Fruit fly (Drosophila melanogaster) whole organism, embryonic: ENCODE data around the gene mio.
A peak's percentile ranks its signal among the peaks of the same experiment; 100 is the strongest.

Source experiments
- CG10431 ChIP-seq: fragments of 200-800 bp; sonication (Bioruptor generic); optimal IDR thresholded peaks from 3 replicates; lab custom pipeline; 2018; ENCODE audit warnings: missing biosample characterization, mild to moderate bottlenecking, missing genetic modification characterization
- CG10979 ChIP-seq: fragments of 200-800 bp; sonication (Bioruptor generic); optimal IDR thresholded peaks from 2 replicates; lab custom pipeline; 2018; ENCODE audit warnings: missing biosample characterization, mild to moderate bottlenecking, missing genetic modification characterization, moderate library complexity
- CG11696 ChIP-seq: fragments of 200-800 bp; sonication (Bioruptor generic); IDR thresholded peaks from 2 replicates; pipeline ENCODE4 v1.3.6; 2022; ENCODE audit warnings: missing biosample characterization, missing genetic modification characterization
- CG12071 ChIP-seq: fragments of 200-800 bp; sonication (Bioruptor generic); optimal IDR thresholded peaks from 3 replicates; lab custom pipeline; 2018; ENCODE audit warnings: missing biosample characterization, mild to moderate bottlenecking, missing genetic modification characterization
- CG12769 ChIP-seq: fragments of 200-800 bp; sonication (Bioruptor generic); optimal IDR thresholded peaks from 2 replicates; lab custom pipeline; 2019; ENCODE audit warnings: missing biosample characterization, mild to moderate bottlenecking, missing genetic modification characterization, moderate library complexity
- CG15601 ChIP-seq: fragments of 200-800 bp; sonication (Bioruptor generic); optimal IDR thresholded peaks from 3 replicates; lab custom pipeline; 2019; ENCODE audit warnings: missing biosample characterization, mild to moderate bottlenecking, missing genetic modification characterization, moderate library complexity
- CG1647 ChIP-seq: fragments of 200-800 bp; sonication (Bioruptor generic); optimal IDR thresholded peaks from 3 replicates; lab custom pipeline; 2016; ENCODE audit warnings: missing biosample characterization, missing genetic modification characterization
- CG16815 ChIP-seq: fragments of 200-800 bp; sonication (Bioruptor generic); optimal IDR thresholded peaks from 3 replicates; lab custom pipeline; 2017; ENCODE audit warnings: missing biosample characterization, mild to moderate bottlenecking, missing genetic modification characterization
- CG17361 ChIP-seq: fragments of 200-800 bp; sonication (Bioruptor generic); IDR thresholded peaks from 3 replicates; pipeline ENCODE4 v1.3.6; 2022; ENCODE audit warnings: missing biosample characterization, missing genetic modification characterization
- CG17829 ChIP-seq: fragments of 200-800 bp; optimal IDR thresholded peaks from 2 replicates; lab custom pipeline; 2019; ENCODE audit warnings: missing biosample characterization, mild to moderate bottlenecking, missing genetic modification characterization, moderate library complexity
- CG1832 ChIP-seq: fragments of 200-800 bp; sonication (Bioruptor generic); optimal IDR thresholded peaks from 2 replicates; lab custom pipeline; 2017; ENCODE audit warnings: missing biosample characterization, mild to moderate bottlenecking, missing genetic modification characterization, inconsistent platforms
- CG18476 ChIP-seq: fragments of 200-800 bp; sonication (Bioruptor generic); optimal IDR thresholded peaks from 2 replicates; lab custom pipeline; 2016; ENCODE audit warnings: missing biosample characterization, mild to moderate bottlenecking, missing genetic modification characterization
- CG2129 ChIP-seq: fragments of 200-800 bp; sonication (Bioruptor generic); IDR thresholded peaks from 2 replicates; pipeline ENCODE4 v1.3.6; 2022; ENCODE audit warnings: missing biosample characterization, missing genetic modification characterization; ENCODE audit not compliant: partially characterized antibody
- CG3163 ChIP-seq: fragments of 200-800 bp; sonication (Bioruptor generic); optimal IDR thresholded peaks from 3 replicates; lab custom pipeline; 2016; ENCODE audit warnings: missing biosample characterization, missing genetic modification characterization
- CG33557 ChIP-seq: fragments of 200-800 bp; sonication (Bioruptor generic); optimal IDR thresholded peaks from 2 replicates; lab custom pipeline; 2019; ENCODE audit warnings: missing biosample characterization, mild to moderate bottlenecking, missing genetic modification characterization, moderate library complexity
- CG6854 ChIP-seq: fragments of 200-800 bp; sonication (Bioruptor generic); optimal IDR thresholded peaks from 3 replicates; lab custom pipeline; 2017; ENCODE audit warnings: missing biosample characterization, mild to moderate bottlenecking, missing genetic modification characterization
- CG8290 ChIP-seq, 3 experiments: fragments of 200-800 bp; sonication (Bioruptor generic); optimal IDR thresholded peaks; 2 replicates each; lab custom pipeline; 2016 to 2019; ENCODE audit warnings: missing biosample characterization in 3 of 3, missing genetic modification characterization in 3 of 3, mild to moderate bottlenecking in 2 of 3, moderate library complexity in 1 of 3
- CG8478 ChIP-seq: fragments of >200 bp; optimal IDR thresholded peaks from 2 replicates; lab custom pipeline; 2018
- CG9437 ChIP-seq: fragments of 200-800 bp; sonication (Bioruptor generic); optimal IDR thresholded peaks from 2 replicates; lab custom pipeline; 2018; ENCODE audit warnings: missing biosample characterization, mild to moderate bottlenecking, missing genetic modification characterization
- Deaf1 ChIP-seq: fragments of 200-800 bp; optimal IDR thresholded peaks from 3 replicates; lab custom pipeline; 2019; ENCODE audit warnings: missing biosample characterization, mild to moderate bottlenecking, missing genetic modification characterization, moderate library complexity
- E2f2 ChIP-seq: fragments of 200-800 bp; sonication (Bioruptor generic); IDR thresholded peaks from 2 replicates; pipeline ENCODE4 v1.3.6; 2022; ENCODE audit warnings: missing biosample characterization, missing genetic modification characterization
- Eip74EF ChIP-seq, 2 experiments: fragments of 200-800 bp in 1 of 2; fragments of >200 bp in 1 of 2; sonication (Bioruptor generic) in 1 of 2; optimal IDR thresholded peaks; 2 replicates each; lab custom pipeline; 2017 to 2019; ENCODE audit warnings: missing biosample characterization in 2 of 2, missing genetic modification characterization in 2 of 2, mild to moderate bottlenecking in 1 of 2, moderate library complexity in 1 of 2
- Ets65A ChIP-seq: fragments of 200-800 bp; sonication (Bioruptor generic); peaks from one replicate; lab custom pipeline; 2016; ENCODE audit warnings: missing biosample characterization, missing genetic modification characterization
- HLHmδ ChIP-seq: fragments of 200-800 bp; sonication (Bioruptor generic); optimal IDR thresholded peaks from 2 replicates; lab custom pipeline; 2018; ENCODE audit warnings: missing biosample characterization, mild to moderate bottlenecking, missing genetic modification characterization, moderate library complexity
- Hmr ChIP-seq: fragments of 200-800 bp; sonication (Bioruptor generic); optimal IDR thresholded peaks from 3 replicates; lab custom pipeline; 2017; ENCODE audit warnings: mild to moderate bottlenecking, missing biosample characterization, missing genetic modification reagents, missing genetic modification characterization
- Hr78 ChIP-seq, 2 experiments: fragments of 200-800 bp in 1 of 2; fragments of >200 bp in 1 of 2; sonication (Bioruptor generic) in 1 of 2; optimal IDR thresholded peaks; 2 replicates each; lab custom pipeline; 2017 to 2019; ENCODE audit warnings: missing biosample characterization in 2 of 2, missing genetic modification characterization in 2 of 2, mild to moderate bottlenecking in 1 of 2, moderate library complexity in 1 of 2
- Nf-YB ChIP-seq: fragments of 200-800 bp; sonication (Bioruptor generic); optimal IDR thresholded peaks from 3 replicates; lab custom pipeline; 2019; ENCODE audit warnings: missing biosample characterization, mild to moderate bottlenecking, missing genetic modification characterization, moderate library complexity
- Scr ChIP-seq: fragments of 200-800 bp; sonication (Bioruptor generic); IDR thresholded peaks from 2 replicates; pipeline ENCODE4 v1.3.6; 2022; ENCODE audit warnings: missing biosample characterization, missing genetic modification characterization; ENCODE audit not compliant: partially characterized antibody
- abd-A ChIP-seq: fragments of 200-800 bp; sonication (Bioruptor generic); optimal IDR thresholded peaks from 3 replicates; lab custom pipeline; 2019; ENCODE audit warnings: missing biosample characterization, mild to moderate bottlenecking, missing genetic modification characterization, moderate library complexity
- cg ChIP-seq: fragments of 200-800 bp; sonication (Bioruptor generic); optimal IDR thresholded peaks from 3 replicates; lab custom pipeline; 2019; ENCODE audit warnings: missing biosample characterization, mild to moderate bottlenecking, missing genetic modification characterization, moderate library complexity
- cwo ChIP-seq: fragments of 200-800 bp; sonication (Bioruptor generic); optimal IDR thresholded peaks from 3 replicates; lab custom pipeline; 2017; ENCODE audit warnings: missing biosample characterization, missing genetic modification characterization, mild to moderate bottlenecking, moderate library complexity, missing genetic modification reagents
- ftz-f1 ChIP-seq: fragments of 200-800 bp; sonication (Bioruptor generic); optimal IDR thresholded peaks from 2 replicates; lab custom pipeline; 2016; ENCODE audit warnings: missing biosample characterization, missing genetic modification characterization
- grau ChIP-seq: fragments of 200-800 bp; optimal IDR thresholded peaks from 3 replicates; lab custom pipeline; 2019; ENCODE audit warnings: missing biosample characterization, mild to moderate bottlenecking, missing genetic modification characterization, moderate library complexity
- grn ChIP-seq: fragments of 200-800 bp; sonication (Bioruptor generic); optimal IDR thresholded peaks from 3 replicates; lab custom pipeline; 2017; ENCODE audit warnings: missing biosample characterization, missing genetic modification characterization
- gro ChIP-seq: fragments of 200-800 bp; sonication (Bioruptor generic); optimal IDR thresholded peaks from 2 replicates; lab custom pipeline; 2016; ENCODE audit warnings: missing biosample characterization, missing genetic modification characterization
- gsb ChIP-seq: fragments of 200-800 bp; sonication (Bioruptor generic); IDR thresholded peaks from 2 replicates; pipeline ENCODE4 v1.3.6; 2022; ENCODE audit warnings: missing biosample characterization, missing genetic modification characterization
- kni ChIP-seq: fragments of 200-800 bp; sonication (Bioruptor generic); optimal IDR thresholded peaks from 3 replicates; lab custom pipeline; 2017; ENCODE audit warnings: mild to moderate bottlenecking, missing biosample characterization, missing genetic modification reagents, missing genetic modification characterization
- lbe ChIP-seq: fragments of 200-800 bp; sonication (Bioruptor generic); optimal IDR thresholded peaks from 2 replicates; lab custom pipeline; 2016; ENCODE audit warnings: missing biosample characterization, mild to moderate bottlenecking, missing genetic modification characterization
- mirr ChIP-seq: fragments of 200-800 bp; sonication (Bioruptor generic); optimal IDR thresholded peaks from 3 replicates; lab custom pipeline; 2018; ENCODE audit warnings: missing biosample characterization, mild to moderate bottlenecking, missing genetic modification characterization
- pros ChIP-seq: fragments of 200-800 bp; sonication (Bioruptor generic); optimal IDR thresholded peaks from 3 replicates; lab custom pipeline; 2019; ENCODE audit warnings: missing biosample characterization, mild to moderate bottlenecking, missing genetic modification characterization, moderate library complexity
- sim ChIP-seq: fragments of 200-800 bp; sonication (Bioruptor generic); IDR thresholded peaks from 2 replicates; pipeline ENCODE4 v1.3.6; 2022; ENCODE audit warnings: missing biosample characterization, missing genetic modification characterization
- slbo ChIP-seq: fragments of 200-800 bp; sonication (Bioruptor generic); IDR thresholded peaks from 2 replicates; pipeline ENCODE4 v1.3.6; 2022; ENCODE audit warnings: missing biosample characterization, missing genetic modification characterization
- sug ChIP-seq: fragments of 200-800 bp; optimal IDR thresholded peaks from 2 replicates; lab custom pipeline; 2019; ENCODE audit warnings: missing biosample characterization, mild to moderate bottlenecking, missing genetic modification characterization, moderate library complexity
- tap ChIP-seq: fragments of 200-800 bp; optimal IDR thresholded peaks from 3 replicates; lab custom pipeline; 2019; ENCODE audit warnings: missing biosample characterization, mild to moderate bottlenecking, missing genetic modification characterization, moderate library complexity
- tll ChIP-seq, 2 experiments: fragments of 200-800 bp in 1 of 2; fragments of >200 bp in 1 of 2; sonication (Bioruptor generic) in 1 of 2; optimal IDR thresholded peaks; 2 replicates each; lab custom pipeline; 2017 to 2019; ENCODE audit warnings: missing biosample characterization in 2 of 2, missing genetic modification characterization in 2 of 2, mild to moderate bottlenecking in 1 of 2, moderate library complexity in 1 of 2
- tna ChIP-seq: fragments of 200-800 bp; sonication (Bioruptor generic); IDR thresholded peaks from 2 replicates; pipeline ENCODE4 v1.3.6; 2022; ENCODE audit warnings: missing biosample characterization, missing genetic modification characterization; ENCODE audit not compliant: partially characterized antibody
- usp ChIP-seq: fragments of >200 bp; optimal IDR thresholded peaks from 2 replicates; lab custom pipeline; 2017; ENCODE audit warnings: missing biosample characterization, missing genetic modification characterization

Gene mio

dm6 chr2L:2200136-2201036 is 16.7 kb upstream of the mio start (continued):
- TF ChIP-seq cwo (GFP tag; lab: Kevin White, UChicago) (peak; percentile 45), CG2129 (GFP tag; lab: Robert Waterston, UW) (no peak), mirr (GFP tag; lab: Kevin White, UChicago) (peak; percentile 3), CG8290 (GFP tag; optimal IDR thresholded peaks at IDR 0.05; lab: Kevin White, UChicago) (no peak), CG8290 (tag; optimal IDR thresholded peaks at IDR 0.05; lab: Kevin White, UChicago) (peak in 1 of 2 experiments; percentile 61), CG11696 (GFP tag; lab: Robert Waterston, UW) (no peak), Scr (GFP tag; lab: Robert Waterston, UW) (no peak), lbe (GFP tag; lab: Kevin White, UChicago) (peak; percentile 33), abd-A (tag; lab: Kevin White, UChicago) (peak; percentile 46), HLHmδ (GFP tag; lab: Kevin White, UChicago) (peak; percentile 63), kni (GFP tag; lab: Kevin White, UChicago) (peak; percentile 88), CG9437 (peak; percentile 98), CG8478 (peak; percentile 63), E2f2 (GFP tag; lab: Robert Waterston, UW) (no peak), tll (GFP tag; optimal IDR thresholded peaks at IDR 0.05; lab: Kevin White, UChicago) (no peak), CG10979 (no peak), CG3163 (peak; percentile 48), gsb (GFP tag; lab: Robert Waterston, UW) (no peak), tna (GFP tag; lab: Robert Waterston, UW) (no peak), CG1647 (GFP tag; lab: Kevin White, UChicago) (no peak), Eip74EF (GFP tag; optimal IDR thresholded peaks at IDR 0.05; lab: Kevin White, UChicago) (peak in 1 of 2 experiments; percentile 10), CG12071 (GFP tag; lab: Kevin White, UChicago) (peak; percentile 11), sug (tag; lab: Kevin White, UChicago) (peak; percentile 61), usp (GFP tag; lab: Kevin White, UChicago) (peak; percentile 31), CG6854 (GFP tag; lab: Kevin White, UChicago) (no peak), gro (GFP tag; lab: Kevin White, UChicago) (peak; percentile 19), CG15601 (tag; lab: Kevin White, UChicago) (no peak), CG12769 (peak; percentile 81), Ets65A (peak; percentile 67), CG10431 (peak; percentile 85), tap (tag; lab: Kevin White, UChicago) (no peak), Hmr (GFP tag; lab: Kevin White, UChicago) (peak; percentile 7), CG17361 (GFP tag; lab: Robert Waterston, UW) (no peak), grn (GFP tag; lab: Kevin White, UChicago) (peak; percentile 22), CG33557 (GFP tag; lab: Kevin White, UChicago) (no peak), slbo (GFP tag; lab: Robert Waterston, UW) (no peak), grau (tag; lab: Kevin White, UChicago) (no peak), Hr78 (GFP tag; optimal IDR thresholded peaks at IDR 0.05; lab: Kevin White, UChicago) (peak in 1 of 2 experiments; percentile 53), CG18476 (GFP tag; lab: Kevin White, UChicago) (no peak), CG16815 (GFP tag; lab: Kevin White, UChicago) (no peak), CG17829 (peak; percentile 59), pros (GFP tag; lab: Kevin White, UChicago) (peak; percentile 84), ftz-f1 (GFP tag; lab: Kevin White, UChicago) (peak; percentile 94), Deaf1 (peak; percentile 61), Nf-YB (GFP tag; lab: Kevin White, UChicago) (peak; percentile 19), sim (GFP tag; lab: Robert Waterston, UW) (no peak), CG1832 (GFP tag; lab: Kevin White, UChicago) (peak; percentile 83), cg (GFP tag; lab: Kevin White, UChicago) (peak; percentile 89)
